Fruit fly (Drosophila melanogaster) whole organism, embryonic: ENCODE results near the gene sp3.

Experiments used
- Atf6 ChIP-seq: fragments of 200-800 bp; sonication (Bioruptor generic); IDR thresholded peaks from 2 replicates; pipeline ENCODE4 v1.3.6; 2022; ENCODE audit warnings: missing biosample characterization, missing genetic modification characterization
- CG10209 ChIP-seq: fragments of 200-800 bp; sonication (Bioruptor generic); optimal IDR thresholded peaks from 3 replicates; lab custom pipeline; 2017; ENCODE audit warnings: missing biosample characterization, mild to moderate bottlenecking, missing genetic modification characterization, missing genetic modification reagents
- CG10431 ChIP-seq: fragments of 200-800 bp; sonication (Bioruptor generic); optimal IDR thresholded peaks from 3 replicates; lab custom pipeline; 2018; ENCODE audit warnings: missing biosample characterization, mild to moderate bottlenecking, missing genetic modification characterization
- CG10959 ChIP-seq: fragments of 200-800 bp; sonication (Bioruptor generic); IDR thresholded peaks from 2 replicates; pipeline ENCODE4 v1.3.6; 2022; ENCODE audit warnings: missing biosample characterization, missing genetic modification characterization
- CG11247 ChIP-seq: fragments of 200-800 bp; sonication (Bioruptor generic); IDR thresholded peaks from 2 replicates; pipeline ENCODE4 v1.3.6; 2022; ENCODE audit warnings: missing biosample characterization, missing genetic modification characterization
- CG12236 ChIP-seq: fragments of 200-800 bp; sonication (Bioruptor generic); optimal IDR thresholded peaks from 2 replicates; lab custom pipeline; 2016; ENCODE audit warnings: missing biosample characterization, missing genetic modification characterization
- CG12659 ChIP-seq: fragments of 200-800 bp; sonication (Bioruptor generic); optimal IDR thresholded peaks from 3 replicates; lab custom pipeline; 2017; ENCODE audit warnings: mild to moderate bottlenecking, missing biosample characterization, missing genetic modification reagents, missing genetic modification characterization
- CG13775 ChIP-seq: fragments of 200-800 bp; sonication (Bioruptor generic); optimal IDR thresholded peaks from 3 replicates; lab custom pipeline; 2017; ENCODE audit warnings: missing biosample characterization, mild to moderate bottlenecking, missing genetic modification characterization
- CG14050 ChIP-seq: fragments of 200-800 bp; sonication (Bioruptor generic); IDR thresholded peaks from 3 replicates; pipeline ENCODE4 v1.3.6; 2022; ENCODE audit warnings: missing biosample characterization, missing genetic modification characterization
- CG16863 ChIP-seq: fragments of 200-800 bp; sonication (Bioruptor generic); optimal IDR thresholded peaks from 3 replicates; lab custom pipeline; 2016; ENCODE audit warnings: missing biosample characterization, missing genetic modification characterization
- CG1832 ChIP-seq: fragments of 200-800 bp; sonication (Bioruptor generic); optimal IDR thresholded peaks from 2 replicates; lab custom pipeline; 2017; ENCODE audit warnings: missing biosample characterization, mild to moderate bottlenecking, missing genetic modification characterization, inconsistent platforms
- CG18599 ChIP-seq: fragments of 200-800 bp; sonication (Bioruptor generic); optimal IDR thresholded peaks from 3 replicates; lab custom pipeline; 2017; ENCODE audit warnings: missing biosample characterization, missing genetic modification characterization, mild to moderate bottlenecking, moderate library complexity, missing genetic modification reagents
- CG2116 ChIP-seq: fragments of 200-800 bp; sonication (Bioruptor generic); optimal IDR thresholded peaks from 3 replicates; lab custom pipeline; 2018; ENCODE audit warnings: missing biosample characterization, mild to moderate bottlenecking, missing genetic modification characterization
- CG31441 ChIP-seq: fragments of 200-800 bp; sonication (Bioruptor generic); IDR thresholded peaks from 2 replicates; pipeline ENCODE4 v1.3.6; 2022; ENCODE audit warnings: missing biosample characterization, missing genetic modification characterization
- CG5180 ChIP-seq: fragments of 200-800 bp; sonication (Bioruptor generic); optimal IDR thresholded peaks from 3 replicates; lab custom pipeline; 2017; ENCODE audit warnings: missing biosample characterization, missing genetic modification characterization, mild to moderate bottlenecking, moderate library complexity, missing genetic modification reagents
- CG6683 ChIP-seq: fragments of 200-800 bp; sonication (Bioruptor generic); optimal IDR thresholded peaks from 2 replicates; lab custom pipeline; 2017; ENCODE audit warnings: missing biosample characterization, mild to moderate bottlenecking, missing genetic modification characterization, missing genetic modification reagents
- CG7786 ChIP-seq: fragments of 200-800 bp; sonication (Bioruptor generic); optimal IDR thresholded peaks from 2 replicates; lab custom pipeline; 2016; ENCODE audit warnings: missing biosample characterization, missing genetic modification characterization
- CG7928 ChIP-seq: fragments of 200-800 bp; sonication (Bioruptor generic); optimal IDR thresholded peaks from 2 replicates; lab custom pipeline; 2017; ENCODE audit warnings: missing biosample characterization, mild to moderate bottlenecking, missing genetic modification characterization
- CG7987 ChIP-seq: fragments of 200-800 bp; sonication (Bioruptor generic); optimal IDR thresholded peaks from 2 replicates; lab custom pipeline; 2018; ENCODE audit warnings: missing biosample characterization, mild to moderate bottlenecking, missing genetic modification characterization, moderate library complexity
- CG9437 ChIP-seq: fragments of 200-800 bp; sonication (Bioruptor generic); optimal IDR thresholded peaks from 2 replicates; lab custom pipeline; 2018; ENCODE audit warnings: missing biosample characterization, mild to moderate bottlenecking, missing genetic modification characterization
- CrebB ChIP-seq: fragments of 200-800 bp; sonication (Bioruptor generic); optimal IDR thresholded peaks from 3 replicates; lab custom pipeline; 2018; ENCODE audit warnings: missing biosample characterization, mild to moderate bottlenecking, missing genetic modification characterization
- Dp ChIP-seq: fragments of 200-800 bp; sonication (Bioruptor generic); optimal IDR thresholded peaks from 2 replicates; lab custom pipeline; 2018; ENCODE audit warnings: missing biosample characterization, mild to moderate bottlenecking, missing genetic modification characterization, moderate library complexity
- Hand ChIP-seq: fragments of 200-800 bp; sonication (Bioruptor generic); optimal IDR thresholded peaks from 2 replicates; lab custom pipeline; 2017; ENCODE audit warnings: mild to moderate bottlenecking, missing biosample characterization, missing genetic modification reagents, missing genetic modification characterization
- HmgZ ChIP-seq: fragments of 200-800 bp; sonication (Bioruptor generic); optimal IDR thresholded peaks from 2 replicates; lab custom pipeline; 2018; ENCODE audit warnings: missing biosample characterization, mild to moderate bottlenecking, missing genetic modification characterization
- Hmr ChIP-seq: fragments of 200-800 bp; sonication (Bioruptor generic); optimal IDR thresholded peaks from 3 replicates; lab custom pipeline; 2017; ENCODE audit warnings: mild to moderate bottlenecking, missing biosample characterization, missing genetic modification reagents, missing genetic modification characterization
- Hr3 ChIP-seq: fragments of 200-800 bp; sonication (Bioruptor generic); optimal IDR thresholded peaks from 3 replicates; lab custom pipeline; 2016; ENCODE audit warnings: missing biosample characterization, missing genetic modification characterization
- Hr39 ChIP-seq: fragments of >200 bp; optimal IDR thresholded peaks from 2 replicates; lab custom pipeline; 2017
- Mad ChIP-seq: fragments of 200-800 bp; sonication (Bioruptor generic); optimal IDR thresholded peaks from 2 replicates; lab custom pipeline; 2016; ENCODE audit warnings: missing biosample characterization, missing genetic modification characterization
- Oaz ChIP-seq: fragments of 200-800 bp; sonication (Bioruptor generic); IDR thresholded peaks from 2 replicates; pipeline ENCODE4 v1.3.6; 2022; ENCODE audit warnings: missing biosample characterization, missing genetic modification characterization
- Ptx1 ChIP-seq: fragments of 200-800 bp; sonication (Bioruptor generic); IDR thresholded peaks from 2 replicates; pipeline ENCODE4 v1.3.6; 2022; ENCODE audit warnings: missing biosample characterization, missing genetic modification characterization
- Tbp ChIP-seq: fragments of >200 bp; optimal IDR thresholded peaks from 2 replicates; lab custom pipeline; 2018; ENCODE audit warnings: missing biosample characterization, missing genetic modification characterization
- ac ChIP-seq: fragments of 200-800 bp; sonication (Bioruptor generic); optimal IDR thresholded peaks from 3 replicates; lab custom pipeline; 2017; ENCODE audit warnings: missing biosample characterization, mild to moderate bottlenecking, missing genetic modification characterization
- bigmax ChIP-seq: fragments of 200-800 bp; sonication (Bioruptor generic); optimal IDR thresholded peaks from 2 replicates; lab custom pipeline; 2018; ENCODE audit warnings: missing biosample characterization, mild to moderate bottlenecking, missing genetic modification characterization
- caup ChIP-seq: fragments of 200-800 bp; sonication (Bioruptor generic); optimal IDR thresholded peaks from 3 replicates; lab custom pipeline; 2017; ENCODE audit warnings: missing biosample characterization, mild to moderate bottlenecking, missing genetic modification characterization, moderate library complexity; ENCODE audit not compliant: severe bottlenecking
- ci ChIP-seq: fragments of 200-800 bp; sonication (Bioruptor generic); IDR thresholded peaks from 3 replicates; pipeline ENCODE4 v1.3.6; 2022; ENCODE audit warnings: missing biosample characterization, missing genetic modification characterization
- crp ChIP-seq, 2 experiments: fragments of 200-800 bp; sonication (Bioruptor generic); optimal IDR thresholded peaks; 2 replicates in 1 of 2; 3 replicates in 1 of 2; lab custom pipeline; 2017; ENCODE audit warnings: missing biosample characterization in 2 of 2, missing genetic modification characterization in 2 of 2, mild to moderate bottlenecking in 1 of 2, moderate library complexity in 1 of 2
- dati ChIP-seq: fragments of 200-800 bp; sonication (Bioruptor generic); IDR thresholded peaks from 2 replicates; pipeline ENCODE4 v1.3.6; 2022; ENCODE audit warnings: missing biosample characterization, missing genetic modification characterization
- gcm2 ChIP-seq: fragments of 200-800 bp; sonication (Bioruptor generic); optimal IDR thresholded peaks from 2 replicates; lab custom pipeline; 2016; ENCODE audit warnings: missing biosample characterization, missing genetic modification characterization
- ham ChIP-seq: fragments of 200-800 bp; sonication (Bioruptor generic); IDR thresholded peaks from 2 replicates; pipeline ENCODE4 v1.3.6; 2022; ENCODE audit warnings: missing biosample characterization, missing genetic modification characterization
- knrl ChIP-seq: fragments of 200-800 bp; sonication (Bioruptor generic); IDR thresholded peaks from 3 replicates; pipeline ENCODE4 v1.3.6; 2022; ENCODE audit warnings: missing biosample characterization, missing genetic modification characterization; ENCODE audit not compliant: partially characterized antibody
- lab ChIP-seq: fragments of 200-800 bp; sonication (Bioruptor generic); optimal IDR thresholded peaks from 3 replicates; lab custom pipeline; 2017; ENCODE audit warnings: missing biosample characterization, missing genetic modification characterization, mild to moderate bottlenecking, moderate library complexity, missing genetic modification reagents
- lilli ChIP-seq: fragments of 200-800 bp; sonication (Bioruptor generic); optimal IDR thresholded peaks from 3 replicates; lab custom pipeline; 2016; ENCODE audit warnings: missing biosample characterization, missing genetic modification characterization
- pfk ChIP-seq: fragments of 200-800 bp; sonication (Bioruptor generic); optimal IDR thresholded peaks from 2 replicates; lab custom pipeline; 2018; ENCODE audit warnings: missing biosample characterization, mild to moderate bottlenecking, missing genetic modification characterization, moderate library complexity
- ranshi ChIP-seq: fragments of 200-800 bp; sonication (Bioruptor generic); IDR thresholded peaks from 2 replicates; pipeline ENCODE4 v1.3.6; 2022; ENCODE audit warnings: missing biosample characterization, missing genetic modification characterization
- sim ChIP-seq: fragments of 200-800 bp; sonication (Bioruptor generic); IDR thresholded peaks from 2 replicates; pipeline ENCODE4 v1.3.6; 2022; ENCODE audit warnings: missing biosample characterization, missing genetic modification characterization
- stwl ChIP-seq: fragments of 200-800 bp; sonication (Bioruptor generic); optimal IDR thresholded peaks from 3 replicates; lab custom pipeline; 2018; ENCODE audit warnings: missing biosample characterization, mild to moderate bottlenecking, missing genetic modification characterization, moderate library complexity
- trem ChIP-seq: fragments of 200-800 bp; optimal IDR thresholded peaks from 3 replicates; lab custom pipeline; 2019; ENCODE audit warnings: missing biosample characterization, mild to moderate bottlenecking, missing genetic modification characterization, moderate library complexity
- trh ChIP-seq: fragments of 200-800 bp; sonication (Bioruptor generic); optimal IDR thresholded peaks from 2 replicates; lab custom pipeline; 2016; ENCODE audit warnings: missing biosample characterization, missing genetic modification characterization
- twi ChIP-seq: fragments of 200-800 bp; optimal IDR thresholded peaks from 2 replicates; lab custom pipeline; 2019; ENCODE audit warnings: missing biosample characterization, mild to moderate bottlenecking, missing genetic modification characterization, moderate library complexity
- wor ChIP-seq: fragments of 200-800 bp; sonication (Bioruptor generic); IDR thresholded peaks from 2 replicates; pipeline ENCODE4 v1.3.6; 2022; ENCODE audit warnings: missing biosample characterization, missing genetic modification characterization
- zf30C ChIP-seq: fragments of 200-800 bp; sonication (Bioruptor generic); optimal IDR thresholded peaks from 3 replicates; lab custom pipeline; 2018; ENCODE audit warnings: missing biosample characterization, mild to moderate bottlenecking, missing genetic modification characterization

The sp3 gene

DNA sequence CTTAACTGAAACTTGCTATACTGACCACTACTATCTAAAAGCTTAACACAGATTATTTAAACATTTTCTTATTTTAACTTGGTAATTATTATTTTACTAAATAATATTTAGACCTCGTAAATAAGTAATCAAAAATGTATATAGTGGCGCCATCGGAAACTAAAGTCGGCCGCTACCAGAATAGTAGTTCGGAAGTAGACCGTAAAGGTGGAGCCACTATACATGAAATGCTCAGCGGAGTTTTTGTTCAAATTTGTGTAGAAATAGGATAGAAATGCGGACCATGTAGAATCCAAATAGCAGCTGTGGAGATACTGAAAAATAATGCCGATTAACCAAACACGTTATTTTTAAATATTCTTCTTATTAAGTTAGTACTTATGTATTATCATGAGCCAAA lies 545 bp upstream of the sp3 start (continued):
- TF ChIP-seq twi (tag; lab: Kevin White, UChicago) (peak; percentile 96), caup (GFP tag; lab: Kevin White, UChicago) (peak; percentile 100), Hand (GFP tag; lab: Kevin White, UChicago) (peak; percentile 85), dati (GFP tag; lab: Robert Waterston, UW) (peak; percentile 98), CG7786 (peak; percentile 94), CG16863 (GFP tag; lab: Kevin White, UChicago) (peak; percentile 98), CG12659 (GFP tag; lab: Kevin White, UChicago) (peak; percentile 98), zf30C (peak; percentile 70), CG7928 (GFP tag; lab: Kevin White, UChicago) (peak; percentile 81), stwl (tag; lab: Kevin White, UChicago) (peak; percentile 96), gcm2 (GFP tag; lab: Kevin White, UChicago) (peak; percentile 97), CG5180 (GFP tag; lab: Kevin White, UChicago) (peak; percentile 88), CG2116 (GFP tag; lab: Kevin White, UChicago) (peak; percentile 91), CG13775 (peak; percentile 99), CG1832 (no peak), knrl (peak; percentile 28; the same call in 1 of the 3 replicates), CG31441 (GFP tag; lab: Robert Waterston, UW) (peak; percentile 93), Oaz (GFP tag; lab: Robert Waterston, UW) (peak; percentile 98), Hmr (GFP tag; lab: Kevin White, UChicago) (peak; percentile 99), CG10209 (GFP tag; lab: Kevin White, UChicago) (peak; percentile 99), lab (GFP tag; lab: Kevin White, UChicago) (peak; percentile 99), ranshi (peak; percentile 98), CG9437 (peak; percentile 93), CG11247 (GFP tag; lab: Robert Waterston, UW) (peak; percentile 99), HmgZ (tag; lab: Kevin White, UChicago) (peak; percentile 98), ac (GFP tag; lab: Kevin White, UChicago) (peak; percentile 99), CG10431 (GFP tag; lab: Kevin White, UChicago) (peak; percentile 95), Hr3 (peak; percentile 98), Hr39 (lab: Kevin White, UChicago) (no peak), CG6683 (GFP tag; lab: Kevin White, UChicago) (peak; percentile 96), Mad (GFP tag; lab: Kevin White, UChicago) (peak; percentile 98), CG12236 (GFP tag; lab: Kevin White, UChicago) (peak; percentile 97), crp (GFP tag; optimal IDR thresholded peaks at IDR 0.05; lab: Kevin White, UChicago) (peak in 1 of 2 experiments; percentile 78), CG14050 (peak; percentile 97), CrebB (tag; lab: Kevin White, UChicago) (peak; percentile 97), bigmax (GFP tag; lab: Kevin White, UChicago) (peak; percentile 88), lilli (peak; percentile 97), sim (peak; percentile 96), CG10959 (GFP tag; lab: Robert Waterston, UW) (peak; percentile 98), trem (tag; lab: Kevin White, UChicago) (peak; percentile 89), CG18599 (GFP tag; lab: Kevin White, UChicago) (peak; percentile 97), Atf6 (GFP tag; lab: Robert Waterston, UW) (peak; percentile 95), trh (GFP tag; lab: Kevin White, UChicago) (peak; percentile 99), Ptx1 (GFP tag; lab: Robert Waterston, UW) (peak; percentile 99), CG7987 (GFP tag; lab: Kevin White, UChicago) (peak; percentile 100), ham (GFP tag; lab: Robert Waterston, UW) (peak; percentile 95), wor (GFP tag; lab: Robert Waterston, UW) (peak; percentile 91), pfk (GFP tag; lab: Kevin White, UChicago) (peak; percentile 87), ci (GFP tag; lab: Robert Waterston, UW) (peak; percentile 100), Tbp (GFP tag; lab: Kevin White, UChicago) (no peak), Dp (GFP tag; lab: Kevin White, UChicago) (no peak)
